Worm (Caenorhabditis elegans): Measurements from ENCODE around the gene ZK1240.6.

DNA sequence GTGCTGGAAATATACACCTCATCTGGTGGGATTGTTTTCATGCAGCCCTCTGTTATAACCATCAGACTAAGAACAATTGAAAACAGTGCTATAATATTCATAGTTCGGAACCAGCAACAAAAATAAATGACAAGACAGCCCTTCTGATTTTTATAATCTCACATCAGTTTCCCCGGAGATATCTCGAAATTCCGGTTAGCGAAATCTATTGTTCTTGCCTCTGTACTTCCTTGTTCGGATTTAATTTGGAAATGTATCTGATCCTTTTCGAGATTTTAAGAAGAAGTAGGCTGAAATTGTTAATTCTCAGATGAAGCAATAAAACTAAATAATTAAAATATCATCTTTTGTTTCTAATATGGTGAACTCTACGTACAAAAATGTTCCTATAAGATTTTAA, 41.0 kb upstream of the ZK1240.6 start, which contains the start of gene F43C11.11:
- no peak for TF ChIP-seq F52B5.7 (tag; optimal IDR thresholded peaks at IDR 0.05)
- TF ChIP-seq ekl-4 (GFP tag; IDR thresholded peaks at IDR 0.05) = no peak
- TF ChIP-seq ceh-58 (GFP tag; IDR thresholded peaks at IDR 0.05) = no peak
- no peak for TF ChIP-seq F57C9.4 (tag; optimal IDR thresholded peaks at IDR 0.05)
